Worm (Caenorhabditis elegans) whole organism, L2 larva: ENCODE results near the gene srt-27.

Experiments used
- F13H6.1 ChIP-seq: sonication (generic microtip); optimal IDR thresholded peaks from 2 replicates; lab custom pipeline; 2016; ENCODE audit warnings: missing genetic modification characterization, missing compliant biosample characterization
- lin-13 ChIP-seq: fragments of 150-350 bp; optimal IDR thresholded peaks from 2 replicates; lab custom pipeline; 2014; ENCODE audit warnings: missing biosample characterization, missing genetic modification reagents, missing genetic modification characterization
- lin-39 ChIP-seq: fragments of 150-350 bp; optimal IDR thresholded peaks from 2 replicates; lab custom pipeline; 2014; ENCODE audit warnings: missing biosample characterization, missing genetic modification reagents, missing genetic modification characterization
- nhr-237 ChIP-seq: fragments of 150-350 bp; optimal IDR thresholded peaks from 2 replicates; lab custom pipeline; 2014; ENCODE audit warnings: missing biosample characterization, missing genetic modification characterization
- nhr-6 ChIP-seq: fragments of 150-350 bp; optimal IDR thresholded peaks from 2 replicates; lab custom pipeline; 2014; ENCODE audit warnings: missing biosample characterization, missing genetic modification characterization
- peb-1 ChIP-seq: fragments of 150-350 bp; optimal IDR thresholded peaks from 2 replicates; lab custom pipeline; 2014; ENCODE audit warnings: missing biosample characterization, missing genetic modification characterization
- unc-55 ChIP-seq: fragments of 150-350 bp; sonication (generic microtip); optimal IDR thresholded peaks from 3 replicates; lab custom pipeline; 2014; ENCODE audit warnings: missing biosample characterization, missing genetic modification reagents, missing genetic modification characterization
- ztf-11 ChIP-seq: sonication (generic microtip); optimal IDR thresholded peaks from 2 replicates; lab custom pipeline; 2017; ENCODE audit warnings: missing biosample characterization, missing genetic modification characterization
- ztf-4 ChIP-seq: fragments of 150-350 bp; optimal IDR thresholded peaks from 2 replicates; lab custom pipeline; 2014; ENCODE audit warnings: missing biosample characterization, missing genetic modification characterization

ce11 chrV:2742298-2742697 lies 21.6 kb upstream of the srt-27 start, which contains the start of gene srg-62:
- TF ChIP-seq ztf-11 (tag; lab: Kevin White, UChicago) (no peak), nhr-6 (tag; lab: Kevin White, UChicago) (no peak), ztf-4 (tag; lab: Kevin White, UChicago) (no peak), nhr-237 (tag; lab: Kevin White, UChicago) (no peak), lin-39 (tag; lab: Kevin White, UChicago) (no peak), peb-1 (tag; lab: Kevin White, UChicago) (no peak), F13H6.1 (tag; lab: Kevin White, UChicago) (no peak), unc-55 (GFP tag; lab: Kevin White, UChicago) (no peak), lin-13 (GFP tag; lab: Kevin White, UChicago) (no peak)
